Fruit fly (Drosophila melanogaster) whole organism, embryonic: ENCODE results near the gene pigs.

Experiments used
- Aef1 ChIP-seq: fragments of 200-800 bp; sonication (Bioruptor generic); IDR thresholded peaks from 3 replicates; pipeline ENCODE4 v1.3.6; 2022; ENCODE audit warnings: missing biosample characterization, missing genetic modification characterization
- BtbVII ChIP-seq: fragments of 200-800 bp; sonication (Bioruptor generic); optimal IDR thresholded peaks from 3 replicates; lab custom pipeline; 2017; ENCODE audit warnings: missing biosample characterization, mild to moderate bottlenecking, missing genetic modification characterization
- C15 ChIP-seq: fragments of 200-800 bp; sonication (Bioruptor generic); IDR thresholded peaks from 3 replicates; pipeline ENCODE4 v1.3.6; 2022; ENCODE audit warnings: missing biosample characterization, missing genetic modification characterization
- CG11085 ChIP-seq: fragments of 200-800 bp; sonication (Bioruptor generic); IDR thresholded peaks from 2 replicates; pipeline ENCODE4 v1.3.6; 2022; ENCODE audit warnings: missing biosample characterization, missing genetic modification characterization
- CG11398 ChIP-seq: fragments of 200-800 bp; sonication (Bioruptor generic); optimal IDR thresholded peaks from 2 replicates; lab custom pipeline; 2016; ENCODE audit warnings: missing biosample characterization, missing genetic modification characterization
- CG11696 ChIP-seq: fragments of 200-800 bp; sonication (Bioruptor generic); IDR thresholded peaks from 2 replicates; pipeline ENCODE4 v1.3.6; 2022; ENCODE audit warnings: missing biosample characterization, missing genetic modification characterization
- CG12071 ChIP-seq: fragments of 200-800 bp; sonication (Bioruptor generic); optimal IDR thresholded peaks from 3 replicates; lab custom pipeline; 2018; ENCODE audit warnings: missing biosample characterization, mild to moderate bottlenecking, missing genetic modification characterization
- CG12104 ChIP-seq: fragments of 200-800 bp; sonication (Bioruptor generic); optimal IDR thresholded peaks from 3 replicates; lab custom pipeline; 2016; ENCODE audit warnings: missing biosample characterization, missing genetic modification characterization
- CG13287 ChIP-seq: fragments of 200-800 bp; sonication (Bioruptor generic); IDR thresholded peaks from 2 replicates; pipeline ENCODE4 v1.3.6; 2022; ENCODE audit warnings: missing biosample characterization, missing genetic modification characterization; ENCODE audit not compliant: partially characterized antibody
- CG14710 ChIP-seq: fragments of 200-800 bp; sonication (Bioruptor generic); optimal IDR thresholded peaks from 3 replicates; lab custom pipeline; 2019; ENCODE audit warnings: missing biosample characterization, mild to moderate bottlenecking, missing genetic modification characterization, moderate library complexity
- CG15696 ChIP-seq: fragments of 200-800 bp; sonication (Bioruptor generic); optimal IDR thresholded peaks from 2 replicates; lab custom pipeline; 2019; ENCODE audit warnings: missing biosample characterization, mild to moderate bottlenecking, missing genetic modification characterization, moderate library complexity
- CG1602 ChIP-seq: fragments of 200-800 bp; sonication (Bioruptor generic); optimal IDR thresholded peaks from 3 replicates; lab custom pipeline; 2016; ENCODE audit warnings: missing biosample characterization, missing genetic modification characterization
- CG16813 ChIP-seq: fragments of 200-800 bp; sonication (Bioruptor generic); IDR thresholded peaks from 3 replicates; pipeline ENCODE4 v1.3.6; 2022; ENCODE audit warnings: missing biosample characterization, missing genetic modification characterization; ENCODE audit not compliant: partially characterized antibody
- CG1832 ChIP-seq: fragments of 200-800 bp; sonication (Bioruptor generic); optimal IDR thresholded peaks from 2 replicates; lab custom pipeline; 2017; ENCODE audit warnings: missing biosample characterization, mild to moderate bottlenecking, missing genetic modification characterization, inconsistent platforms
- CG31224 ChIP-seq: fragments of 200-800 bp; sonication (Bioruptor generic); IDR thresholded peaks from 2 replicates; pipeline ENCODE4 v1.3.6; 2022; ENCODE audit warnings: missing biosample characterization, missing genetic modification characterization
- CG34422 ChIP-seq: fragments of 200-800 bp; sonication (Bioruptor generic); IDR thresholded peaks from 3 replicates; pipeline ENCODE4 v1.3.6; 2022; ENCODE audit warnings: missing biosample characterization, missing genetic modification characterization
- CG3995 ChIP-seq: fragments of 200-800 bp; sonication (Bioruptor generic); optimal IDR thresholded peaks from 3 replicates; lab custom pipeline; 2016; ENCODE audit warnings: missing biosample characterization, missing genetic modification characterization
- CG42726 ChIP-seq: fragments of 200-800 bp; sonication (Bioruptor generic); IDR thresholded peaks from 2 replicates; pipeline ENCODE4 v1.3.6; 2022; ENCODE audit warnings: missing biosample characterization, missing genetic modification characterization; ENCODE audit not compliant: partially characterized antibody
- CG4404 ChIP-seq: fragments of 200-800 bp; sonication (Bioruptor generic); IDR thresholded peaks from 2 replicates; pipeline ENCODE4 v1.3.6; 2022; ENCODE audit warnings: missing biosample characterization, missing genetic modification characterization
- CG6254 ChIP-seq: fragments of 200-800 bp; sonication (Bioruptor generic); optimal IDR thresholded peaks from 3 replicates; lab custom pipeline; 2017; ENCODE audit warnings: mild to moderate bottlenecking, missing biosample characterization, missing genetic modification reagents, missing genetic modification characterization
- CG7839 ChIP-seq: fragments of 200-800 bp; sonication (Bioruptor generic); optimal IDR thresholded peaks from 3 replicates; lab custom pipeline; 2018; ENCODE audit warnings: missing biosample characterization, mild to moderate bottlenecking, missing genetic modification characterization, moderate library complexity
- CG9437 ChIP-seq: fragments of 200-800 bp; sonication (Bioruptor generic); optimal IDR thresholded peaks from 2 replicates; lab custom pipeline; 2018; ENCODE audit warnings: missing biosample characterization, mild to moderate bottlenecking, missing genetic modification characterization
- CG9609 ChIP-seq: fragments of 200-800 bp; sonication (Bioruptor generic); optimal IDR thresholded peaks from 3 replicates; lab custom pipeline; 2016; ENCODE audit warnings: missing biosample characterization, missing genetic modification characterization
- Dek ChIP-seq: fragments of 200-800 bp; sonication (Bioruptor generic); optimal IDR thresholded peaks from 3 replicates; lab custom pipeline; 2019; ENCODE audit warnings: missing biosample characterization, mild to moderate bottlenecking, missing genetic modification characterization, moderate library complexity
- ERR ChIP-seq: fragments of 200-800 bp; sonication (Bioruptor generic); optimal IDR thresholded peaks from 2 replicates; lab custom pipeline; 2016; ENCODE audit warnings: missing biosample characterization, missing genetic modification characterization
- Gug ChIP-seq: fragments of 200-800 bp; sonication (Bioruptor generic); IDR thresholded peaks from 4 replicates; pipeline ENCODE4 v1.3.6; 2022; ENCODE audit warnings: missing biosample characterization, missing genetic modification characterization
- H2.0 ChIP-seq: fragments of 200-800 bp; sonication (Bioruptor generic); IDR thresholded peaks from 2 replicates; pipeline ENCODE4 v1.3.6; 2022; ENCODE audit warnings: missing biosample characterization, missing genetic modification characterization
- Hand ChIP-seq: fragments of 200-800 bp; sonication (Bioruptor generic); optimal IDR thresholded peaks from 2 replicates; lab custom pipeline; 2017; ENCODE audit warnings: mild to moderate bottlenecking, missing biosample characterization, missing genetic modification reagents, missing genetic modification characterization
- MBD-R2 ChIP-seq: fragments of 200-800 bp; sonication (Bioruptor generic); IDR thresholded peaks from 2 replicates; pipeline ENCODE4 v1.3.6; 2022; ENCODE audit warnings: missing biosample characterization, missing genetic modification characterization
- MTF-1 ChIP-seq: fragments of 200-800 bp; sonication (Bioruptor generic); optimal IDR thresholded peaks from 2 replicates; lab custom pipeline; 2018; ENCODE audit warnings: missing biosample characterization, mild to moderate bottlenecking, missing genetic modification characterization, borderline replicate concordance
- Max ChIP-seq: fragments of 200-800 bp; sonication (Bioruptor generic); optimal IDR thresholded peaks from 2 replicates; lab custom pipeline; 2016; ENCODE audit warnings: missing biosample characterization, mild to moderate bottlenecking, missing genetic modification characterization
- NFAT ChIP-seq: fragments of 200-800 bp; sonication (Bioruptor generic); IDR thresholded peaks from 2 replicates; pipeline ENCODE4 v1.3.6; 2022; ENCODE audit warnings: missing biosample characterization, missing genetic modification characterization
- Nf-YA ChIP-seq: fragments of 200-800 bp; sonication (Bioruptor generic); IDR thresholded peaks from 2 replicates; pipeline ENCODE4 v1.3.6; 2022; ENCODE audit warnings: missing biosample characterization, missing genetic modification characterization
- Six4 ChIP-seq: fragments of 200-800 bp; sonication (Bioruptor generic); optimal IDR thresholded peaks from 2 replicates; lab custom pipeline; 2016; ENCODE audit warnings: missing biosample characterization, missing genetic modification characterization
- Sry-β ChIP-seq: fragments of 200-800 bp; sonication (Bioruptor generic); optimal IDR thresholded peaks from 2 replicates; lab custom pipeline; 2018; ENCODE audit warnings: missing biosample characterization, mild to moderate bottlenecking, missing genetic modification characterization, moderate library complexity
- Stat92E ChIP-seq, 3 experiments: fragments of >200 bp in 2 of 3; fragments of 200-800 bp in 1 of 3; sonication (Bioruptor generic) in 1 of 3; optimal IDR thresholded peaks; 2 replicates each; lab custom pipeline; 2017 to 2019; ENCODE audit warnings: missing biosample characterization in 3 of 3, missing genetic modification characterization in 3 of 3, mild to moderate bottlenecking in 1 of 3, moderate library complexity in 1 of 3
- TFAM ChIP-seq: fragments of 200-800 bp; sonication (Bioruptor generic); optimal IDR thresholded peaks from 2 replicates; lab custom pipeline; 2017; ENCODE audit warnings: missing biosample characterization, missing genetic modification characterization, inconsistent platforms
- aop ChIP-seq: fragments of 200-800 bp; sonication (Bioruptor generic); IDR thresholded peaks from 2 replicates; pipeline ENCODE4 v1.3.6; 2022; ENCODE audit warnings: missing biosample characterization, missing genetic modification characterization
- ci ChIP-seq: fragments of 200-800 bp; sonication (Bioruptor generic); IDR thresholded peaks from 3 replicates; pipeline ENCODE4 v1.3.6; 2022; ENCODE audit warnings: missing biosample characterization, missing genetic modification characterization
- dm ChIP-seq: fragments of 200-800 bp; sonication (Bioruptor generic); optimal IDR thresholded peaks from 3 replicates; lab custom pipeline; 2016; ENCODE audit warnings: missing biosample characterization, missing genetic modification characterization
- dysf ChIP-seq: fragments of 200-800 bp; sonication (Bioruptor generic); IDR thresholded peaks from 3 replicates; pipeline ENCODE4 v1.3.6; 2022; ENCODE audit warnings: missing biosample characterization, missing genetic modification characterization
- grau ChIP-seq: fragments of 200-800 bp; optimal IDR thresholded peaks from 3 replicates; lab custom pipeline; 2019; ENCODE audit warnings: missing biosample characterization, mild to moderate bottlenecking, missing genetic modification characterization, moderate library complexity
- kay ChIP-seq: fragments of 200-800 bp; sonication (Bioruptor generic); optimal IDR thresholded peaks from 2 replicates; lab custom pipeline; 2016; ENCODE audit warnings: missing biosample characterization, missing genetic modification characterization
- lola ChIP-seq, 3 experiments: fragments of >200 bp in 2 of 3; fragments of 200-800 bp in 1 of 3; sonication (Bioruptor generic) in 1 of 3; optimal IDR thresholded peaks; 2 replicates each; lab custom pipeline; 2017 to 2019; ENCODE audit warnings: missing biosample characterization in 3 of 3, missing genetic modification characterization in 3 of 3, mild to moderate bottlenecking in 1 of 3, moderate library complexity in 1 of 3
- org-1 ChIP-seq: fragments of 200-800 bp; sonication (Bioruptor generic); optimal IDR thresholded peaks from 2 replicates; lab custom pipeline; 2017; ENCODE audit warnings: missing biosample characterization, missing genetic modification characterization
- pnt ChIP-seq: fragments of 200-800 bp; sonication (Bioruptor generic); optimal IDR thresholded peaks from 3 replicates; lab custom pipeline; 2016; ENCODE audit warnings: missing biosample characterization, missing genetic modification characterization
- pum ChIP-seq: fragments of 200-800 bp; sonication (Bioruptor generic); optimal IDR thresholded peaks from 2 replicates; lab custom pipeline; 2016; ENCODE audit warnings: missing biosample characterization, missing genetic modification characterization
- sim ChIP-seq: fragments of 200-800 bp; sonication (Bioruptor generic); IDR thresholded peaks from 2 replicates; pipeline ENCODE4 v1.3.6; 2022; ENCODE audit warnings: missing biosample characterization, missing genetic modification characterization
- sna ChIP-seq: fragments of 200-800 bp; sonication (Bioruptor generic); IDR thresholded peaks from 2 replicates; pipeline ENCODE4 v1.3.6; 2022; ENCODE audit warnings: missing biosample characterization, missing genetic modification characterization; ENCODE audit not compliant: partially characterized antibody
- sr ChIP-seq: fragments of 200-800 bp; sonication (Bioruptor generic); IDR thresholded peaks from 3 replicates; pipeline ENCODE4 v1.3.6; 2022; ENCODE audit warnings: missing biosample characterization, missing genetic modification characterization
- tgo ChIP-seq: fragments of 200-800 bp; sonication (Bioruptor generic); IDR thresholded peaks from 3 replicates; pipeline ENCODE4 v1.3.6; 2022; ENCODE audit warnings: missing biosample characterization, missing genetic modification characterization
- vfl ChIP-seq: fragments of 200-800 bp; sonication (Bioruptor generic); optimal IDR thresholded peaks from 2 replicates; lab custom pipeline; 2016; ENCODE audit warnings: missing biosample characterization, missing genetic modification characterization
- wek ChIP-seq: fragments of 200-800 bp; sonication (Bioruptor generic); optimal IDR thresholded peaks from 3 replicates; lab custom pipeline; 2018; ENCODE audit warnings: missing biosample characterization, mild to moderate bottlenecking, missing genetic modification characterization, moderate library complexity

pigs gene

dm6 chrX:6590681-6591289 is 9.1 kb upstream of the pigs start, which contains the start of gene Pat1 (continued):
- TF ChIP-seq ci (GFP tag; lab: Robert Waterston, UW) (0 out of 3 replicates have a peak, but pooled peaks have one; percentile 25), pum (GFP tag; lab: Kevin White, UChicago) (no peak), pnt (GFP tag; lab: Kevin White, UChicago) (no peak), CG6254 (GFP tag; lab: Kevin White, UChicago) (no peak), Max (GFP tag; lab: Kevin White, UChicago) (no peak), NFAT (GFP tag; lab: Robert Waterston, UW) (0 out of 2 replicates have a peak, but pooled peaks have one; percentile 15), CG11696 (GFP tag; lab: Robert Waterston, UW) (no peak), sr (GFP tag; lab: Robert Waterston, UW) (no peak), CG13287 (GFP tag; lab: Robert Waterston, UW) (peak; percentile 94), CG9437 (GFP tag; lab: Kevin White, UChicago) (no peak), dysf (GFP tag; lab: Robert Waterston, UW) (no peak), vfl (no peak), grau (tag; lab: Kevin White, UChicago) (peak; percentile 19), CG9609 (GFP tag; lab: Kevin White, UChicago) (no peak), CG11085 (GFP tag; lab: Robert Waterston, UW) (no peak), aop (GFP tag; lab: Robert Waterston, UW) (no peak), wek (GFP tag; lab: Kevin White, UChicago) (no peak), Dek (no peak), Nf-YA (no peak), MBD-R2 (GFP tag; lab: Robert Waterston, UW) (peak; percentile 68), CG1832 (GFP tag; lab: Kevin White, UChicago) (no peak), CG16813 (peak; percentile 85), CG34422 (peak; percentile 35; the same call in 1 of the 3 replicates), Gug (GFP tag; lab: Robert Waterston, UW) (no peak; the same call in 3 of the 4 replicates), sna (GFP tag; lab: Robert Waterston, UW) (peak; percentile 77), CG14710 (tag; lab: Kevin White, UChicago) (peak; percentile 77), CG31224 (no peak), org-1 (no peak), kay (GFP tag; lab: Kevin White, UChicago) (peak; percentile 34), BtbVII (no peak), CG1602 (no peak), CG3995 (peak; percentile 28), Aef1 (no peak), lola (GFP tag; optimal IDR thresholded peaks at IDR 0.05; lab: Kevin White, UChicago) (no peak), CG11398 (GFP tag; lab: Kevin White, UChicago) (no peak), CG42726 (peak; percentile 90), ERR (peak; percentile 15)

dm6 chrX:6592093-6592492 is 7.8 kb upstream of the pigs start:
- TF ChIP-seq MTF-1 (GFP tag; lab: Kevin White, UChicago) (peak; percentile 64), sim (GFP tag; lab: Robert Waterston, UW) (no peak), CG7839 (tag; lab: Kevin White, UChicago) (peak; percentile 2), CG15696 (peak; percentile 25), Hand (GFP tag; lab: Kevin White, UChicago) (no peak), Sry-β (no peak), Six4 (no peak), CG4404 (no peak), H2.0 (GFP tag; lab: Robert Waterston, UW) (no peak), tgo (GFP tag; lab: Robert Waterston, UW) (no peak), dm (GFP tag; lab: Kevin White, UChicago) (no peak), CG12104 (peak; percentile 32), Stat92E (GFP tag; optimal IDR thresholded peaks at IDR 0.05; lab: Kevin White, UChicago) (no peak), CG12071 (peak; percentile 37), C15 (GFP tag; lab: Robert Waterston, UW) (0 out of 3 replicates have a peak, but pooled peaks have one; percentile 33), TFAM (GFP tag; lab: Kevin White, UChicago) (no peak)
